Worm (Caenorhabditis elegans): ENCODE measurements around the gene B0304.4.

DNA sequence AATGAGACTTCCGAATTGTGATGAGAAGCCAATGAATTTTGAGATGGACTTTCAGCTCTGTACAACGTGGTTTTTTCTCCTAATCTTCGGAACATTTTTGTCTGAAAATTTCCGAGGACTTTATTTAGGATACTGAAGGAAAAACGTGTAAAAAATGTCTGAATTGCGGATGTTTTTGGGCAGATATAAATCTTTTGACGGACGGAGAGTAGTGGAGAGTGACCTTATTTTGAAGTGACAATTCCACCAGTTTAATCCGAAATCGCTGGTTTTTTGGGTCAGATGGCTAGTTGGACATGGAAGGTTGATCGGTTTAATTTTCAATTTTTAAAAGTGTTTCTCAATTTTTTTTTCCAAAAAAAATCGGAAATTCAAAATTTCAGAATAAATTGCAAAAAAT, 33.7 kb downstream of the B0304.4 start, which contains the start of gene T05C1.3:
- TF ChIP-seq tbx-2 (tag; optimal IDR thresholded peaks at IDR 0.05) (no peak), ceh-82 (tag; optimal IDR thresholded peaks at IDR 0.05) (no peak), lin-39 (tag; optimal IDR thresholded peaks at IDR 0.05) (no peak), ZK546.5 (tag; optimal IDR thresholded peaks at IDR 0.05) (no peak), nhr-237 (tag; optimal IDR thresholded peaks at IDR 0.05) (no peak), jun-1 (tag; optimal IDR thresholded peaks at IDR 0.05) (no peak), nfya-1 (tag; optimal IDR thresholded peaks at IDR 0.05; ENCODE audit: insufficient read depth) (no peak), nhr-12 (tag; optimal IDR thresholded peaks at IDR 0.05) (no peak), elt-2 (tag; optimal IDR thresholded peaks at IDR 0.05) (no peak), egl-27 (tag; optimal IDR thresholded peaks at IDR 0.05) (no peak), fkh-2 (tag; optimal IDR thresholded peaks at IDR 0.05) (no peak)

Data from whole organism, L3 larva.